Fruit fly (Drosophila melanogaster): Measurements from ENCODE around the gene fh.

The fh gene

DNA sequence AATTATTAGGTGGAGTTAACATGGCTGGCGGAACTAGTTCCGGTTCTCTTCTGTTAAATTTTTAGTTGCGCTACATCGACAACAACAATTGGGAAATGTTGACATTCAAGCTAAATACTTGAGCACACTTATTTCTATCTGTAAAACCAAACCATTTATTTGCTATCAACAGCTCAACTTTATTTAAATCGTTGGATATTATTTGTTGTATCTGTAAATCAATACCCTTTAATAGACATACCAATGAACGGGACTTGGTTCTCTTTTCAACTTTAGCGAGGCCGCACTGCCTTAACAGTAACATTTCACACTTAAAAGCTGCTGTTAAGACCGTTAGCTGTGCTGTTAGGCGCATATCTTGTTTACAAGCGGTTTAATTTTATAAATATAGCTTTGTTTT, 44.7 kb upstream of the fh start, which contains the start of gene CG12106 (continued):
- TF ChIP-seq row (GFP tag; IDR thresholded peaks at IDR 0.05) (peak; percentile 92), CG12155 (GFP tag; optimal IDR thresholded peaks at IDR 0.05) (peak; percentile 32), hkb (optimal IDR thresholded peaks at IDR 0.05) (no peak), hkb (GFP tag; IDR thresholded peaks at IDR 0.05) (peak; percentile 53), p53 (GFP tag; optimal IDR thresholded peaks at IDR 0.05) (no peak), CG10321 (GFP tag; IDR thresholded peaks at IDR 0.05) (no peak), zen2 (GFP tag; IDR thresholded peaks at IDR 0.05; ENCODE audit: partially characterized antibody) (no peak), sna (GFP tag; IDR thresholded peaks at IDR 0.05; ENCODE audit: partially characterized antibody) (no peak), Drgx (GFP tag; IDR thresholded peaks at IDR 0.05) (no peak; the same call in 1 of the 2 replicates), fd64A (GFP tag; optimal IDR thresholded peaks at IDR 0.05) (no peak), Sry-β (GFP tag; optimal IDR thresholded peaks at IDR 0.05) (no peak), Hsf (GFP tag; optimal IDR thresholded peaks at IDR 0.05) (peak; percentile 14), CG10209 (GFP tag; optimal IDR thresholded peaks at IDR 0.05) (peak; percentile 12), Sry-δ (GFP tag; optimal IDR thresholded peaks at IDR 0.05) (no peak), CG9609 (GFP tag; optimal IDR thresholded peaks at IDR 0.05) (peak; percentile 32), ac (GFP tag; optimal IDR thresholded peaks at IDR 0.05) (no peak), CG11398 (GFP tag; optimal IDR thresholded peaks at IDR 0.05) (no peak), dmrt99B (tag; optimal IDR thresholded peaks at IDR 0.05) (peak; percentile 40), peb (GFP tag; IDR thresholded peaks at IDR 0.05) (no peak), nau (GFP tag; optimal IDR thresholded peaks at IDR 0.05) (no peak), CG15514 (GFP tag; optimal IDR thresholded peaks at IDR 0.05) (peak; percentile 98), her (GFP tag; optimal IDR thresholded peaks at IDR 0.05) (no peak), kah (GFP tag; optimal IDR thresholded peaks at IDR 0.05) (no peak), CG17802 (tag; optimal IDR thresholded peaks at IDR 0.05) (no peak), pfk (GFP tag; optimal IDR thresholded peaks at IDR 0.05) (no peak), BEAF-32 (GFP tag; optimal IDR thresholded peaks at IDR 0.05) (no peak), CG6175 (GFP tag; IDR thresholded peaks at IDR 0.05) (no peak), Oaz (GFP tag; IDR thresholded peaks at IDR 0.05) (peak; percentile 42; the same call in 1 of the 2 replicates), Awh (GFP tag; IDR thresholded peaks at IDR 0.05) (no peak), Elba2 (GFP tag; optimal IDR thresholded peaks at IDR 0.05) (no peak), lbe (GFP tag; optimal IDR thresholded peaks at IDR 0.05) (peak; percentile 12), unpg (GFP tag; optimal IDR thresholded peaks at IDR 0.05) (peak; percentile 59), ftz-f1 (GFP tag; optimal IDR thresholded peaks at IDR 0.05) (no peak), CG6272 (GFP tag; IDR thresholded peaks at IDR 0.05) (no peak), gt (GFP tag; IDR thresholded peaks at IDR 0.05) (no peak), C15 (GFP tag; IDR thresholded peaks at IDR 0.05) (no peak), B-H1 (GFP tag; IDR thresholded peaks at IDR 0.05) (0 out of 3 replicates have a peak, but pooled peaks have one; percentile 20), CG4730 (GFP tag; IDR thresholded peaks at IDR 0.05) (no peak), Max (GFP tag; optimal IDR thresholded peaks at IDR 0.05) (no peak), CG13287 (GFP tag; IDR thresholded peaks at IDR 0.05; ENCODE audit: partially characterized antibody) (no peak), CG1603 (tag; optimal IDR thresholded peaks at IDR 0.05) (peak; percentile 67), zen (tag; optimal IDR thresholded peaks at IDR 0.05) (no peak), Hmx (GFP tag; optimal IDR thresholded peaks at IDR 0.05) (no peak), maf-S (GFP tag; optimal IDR thresholded peaks at IDR 0.05) (no peak), Myb (GFP tag; optimal IDR thresholded peaks at IDR 0.05) (peak; percentile 44), CG4820 (GFP tag; optimal IDR thresholded peaks at IDR 0.05) (no peak), tgo (GFP tag; IDR thresholded peaks at IDR 0.05) (peak; percentile 62; the same call in 2 of the 3 replicates), Mes4 (GFP tag; optimal IDR thresholded peaks at IDR 0.05) (no peak), shn (GFP tag; optimal IDR thresholded peaks at IDR 0.05) (peak; percentile 38), CG30403 (GFP tag; optimal IDR thresholded peaks at IDR 0.05) (peak; percentile 57), amos (GFP tag; IDR thresholded peaks at IDR 0.05; ENCODE audit: partially characterized antibody) (no peak), phol (tag; optimal IDR thresholded peaks at IDR 0.05) (peak; percentile 50)
